Worm (Caenorhabditis elegans) whole organism, mixed stage, embryonic: ENCODE measurements around the gene cul-2.

Source experiments
- elt-1 ChIP-seq: sonication (generic microtip); optimal IDR thresholded peaks from 2 replicates; lab custom pipeline; 2017; ENCODE audit warnings: missing genetic modification characterization, mild to moderate bottlenecking, missing compliant biosample characterization, antibody characterized with exemption, moderate library complexity, borderline replicate concordance; ENCODE audit not compliant: insufficient read depth
- flh-1 ChIP-seq: fragments of 200-800 bp; sonication (Bioruptor generic); optimal IDR thresholded peaks from 2 replicates; lab custom pipeline; 2018; ENCODE audit warnings: mild to moderate bottlenecking, missing genetic modification characterization, moderate library complexity, missing compliant biosample characterization
- nhr-12 ChIP-seq: fragments of 150-350 bp; optimal IDR thresholded peaks from 2 replicates; lab custom pipeline; 2014; ENCODE audit warnings: missing biosample characterization, missing genetic modification characterization
- nhr-237 ChIP-seq: fragments of 150-350 bp; optimal IDR thresholded peaks from 2 replicates; lab custom pipeline; 2014; ENCODE audit warnings: missing biosample characterization, missing genetic modification characterization
- sem-2 ChIP-seq: fragments of 200-800 bp; sonication (Bioruptor generic); optimal IDR thresholded peaks from 2 replicates; lab custom pipeline; 2018; ENCODE audit warnings: mild to moderate bottlenecking, missing genetic modification characterization, missing compliant biosample characterization

DNA sequence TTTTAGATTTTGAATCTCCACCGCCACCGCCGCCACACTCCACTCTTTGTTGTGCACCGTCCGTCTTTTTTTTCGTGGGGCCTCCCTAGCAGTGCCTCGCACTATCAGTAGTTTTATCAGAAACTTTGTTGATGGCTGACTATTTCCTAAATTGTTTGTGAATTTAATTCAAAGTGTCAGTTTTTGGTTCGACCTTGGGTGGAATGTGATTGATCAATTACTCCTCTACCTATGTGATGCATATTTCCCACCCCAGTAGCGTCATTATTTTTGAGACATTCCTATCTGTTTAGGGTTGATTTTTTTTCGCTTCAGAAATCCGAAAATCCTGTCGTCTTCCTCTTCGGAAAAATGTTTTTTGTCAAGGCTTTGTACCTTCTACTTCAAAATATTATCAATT, 23.6 kb downstream of the cul-2 start:
- no peak for TF ChIP-seq nhr-237 (tag; lab: Kevin White, UChicago)
- TF ChIP-seq elt-1, result no peak
- TF ChIP-seq flh-1, result no peak
- TF ChIP-seq nhr-12 (tag; lab: Kevin White, UChicago), result no peak
- TF ChIP-seq sem-2 (GFP tag; lab: Kevin White, UChicago), result no peak
